Worm (Caenorhabditis elegans): Measurements from ENCODE around the gene F20D6.9.

DNA sequence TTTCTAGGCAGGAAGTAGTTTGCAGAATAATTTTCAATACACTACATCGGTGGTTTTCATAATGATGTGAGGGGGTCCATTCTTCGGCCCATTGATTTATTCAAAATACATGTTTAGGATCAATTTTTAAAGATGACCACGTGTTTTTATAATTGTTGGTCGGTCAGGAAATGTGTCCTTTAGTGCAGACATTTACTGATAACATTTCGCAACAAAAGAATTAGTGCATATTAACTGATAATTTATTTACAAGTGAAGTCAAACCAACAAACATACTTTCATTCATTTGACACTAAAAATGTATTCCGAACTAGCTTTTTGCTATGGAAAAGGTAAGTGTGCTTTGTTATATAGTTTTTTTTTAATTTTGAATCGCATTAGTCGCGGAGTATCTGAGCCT lies 15.6 kb downstream of the F20D6.9 start, which contains the start of gene F20D6.5:
- no peak for TF ChIP-seq flt-1 (GFP tag; IDR thresholded peaks at IDR 0.05)
- no peak for TF ChIP-seq tra-4 (tag; optimal IDR thresholded peaks at IDR 0.05)
